Fruit fly (Drosophila melanogaster): Measurements from ENCODE around the gene Madm.

Madm gene

DNA sequence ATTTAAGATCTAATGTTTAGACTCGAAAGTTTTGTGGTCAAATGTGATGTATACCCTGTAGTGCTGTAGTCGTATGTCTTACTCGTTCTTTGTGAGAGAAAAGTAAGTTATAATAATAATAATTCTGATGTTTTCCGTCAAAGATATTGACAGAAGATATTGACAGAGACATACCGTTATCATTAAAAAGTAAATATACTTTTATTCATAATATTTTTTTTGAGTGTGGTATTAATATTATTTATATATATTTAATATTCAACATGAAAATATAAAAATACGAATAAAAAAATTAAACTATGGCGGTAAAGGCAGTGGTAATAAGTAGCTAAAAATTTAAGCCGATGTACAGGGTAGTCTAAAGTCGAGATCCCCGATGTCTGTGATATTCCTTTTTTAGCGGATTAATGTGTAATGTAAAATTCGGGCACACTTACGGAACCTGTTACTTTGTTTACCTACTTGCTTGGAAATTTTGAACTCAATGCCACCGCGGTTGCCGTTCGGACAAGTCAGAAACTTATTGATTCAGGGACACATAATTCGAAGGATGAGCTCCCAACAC is 5.9 kb upstream of the Madm start, which contains the start of the genes CG2100 and CG1236:
CG2100 (minus strand) TSS at position 51 of the 565 bp plus-strand sequence.
CG1236 (plus strand) TSS at position 444 of the 565 bp plus-strand sequence.
- TF ChIP-seq psq (optimal IDR thresholded peaks at IDR 0.05) (no peak), Sin3A (optimal IDR thresholded peaks at IDR 0.05) (no peak), h (optimal IDR thresholded peaks at IDR 0.05) (no peak), insv (optimal IDR thresholded peaks at IDR 0.05) (no peak), Myc (optimal IDR thresholded peaks at IDR 0.05) (no peak), ttk (optimal IDR thresholded peaks at IDR 0.05) (no peak)

DNA sequence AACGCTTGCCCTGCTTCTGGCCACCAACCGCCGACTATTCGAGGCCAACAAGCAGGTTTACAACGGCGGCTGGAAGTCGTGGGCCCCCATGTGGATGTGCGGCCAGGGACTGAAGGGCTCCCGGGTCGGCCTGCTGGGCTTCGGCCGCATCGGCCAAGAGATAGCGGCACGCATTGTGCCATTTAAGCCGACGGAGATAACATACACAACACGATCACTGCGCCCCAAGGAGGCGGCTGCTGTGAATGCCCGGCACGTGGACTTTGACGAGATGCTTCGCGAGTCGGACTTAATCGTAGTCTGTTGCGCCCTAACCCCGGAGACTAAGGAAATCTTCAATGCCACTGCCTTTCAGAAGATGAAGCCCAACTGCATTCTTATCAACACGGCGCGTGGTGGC is 5.0 kb upstream of the Madm start:
- TF ChIP-seq Sin3A (optimal IDR thresholded peaks at IDR 0.05) (no peak), ttk (optimal IDR thresholded peaks at IDR 0.05) (no peak), h (optimal IDR thresholded peaks at IDR 0.05) (no peak), psq (optimal IDR thresholded peaks at IDR 0.05) (no peak), Myc (optimal IDR thresholded peaks at IDR 0.05) (no peak), insv (optimal IDR thresholded peaks at IDR 0.05) (no peak)

dm6 chr3R:5746646-5747045 is 4.3 kb downstream of the Madm start:
- TF ChIP-seq Sin3A (optimal IDR thresholded peaks at IDR 0.05) = no peak
- no peak for TF ChIP-seq psq (optimal IDR thresholded peaks at IDR 0.05)
- no peak for TF ChIP-seq ttk (optimal IDR thresholded peaks at IDR 0.05)
- no peak for TF ChIP-seq h (optimal IDR thresholded peaks at IDR 0.05)
- no peak for TF ChIP-seq insv (optimal IDR thresholded peaks at IDR 0.05)
- no peak for TF ChIP-seq Myc (optimal IDR thresholded peaks at IDR 0.05)

DNA sequence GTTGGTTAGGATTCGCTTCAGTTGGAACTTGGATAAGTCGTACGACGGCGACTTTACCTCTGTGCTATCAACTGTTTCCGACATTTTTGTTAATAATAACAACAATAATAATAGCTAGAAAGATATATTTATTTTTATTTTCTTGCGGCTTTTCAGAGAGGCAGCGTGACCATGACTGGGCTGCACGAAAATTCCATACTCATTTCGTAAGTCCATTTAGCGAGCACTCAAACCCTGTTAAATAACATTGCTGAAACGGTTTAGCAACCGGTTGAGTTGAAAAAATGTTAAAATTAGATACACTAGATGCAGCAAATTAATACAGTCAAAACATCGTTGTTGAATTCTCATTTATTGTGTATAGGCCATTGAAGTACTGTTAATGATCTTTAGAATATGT is 12.3 kb downstream of the Madm start, which contains the start of gene Dcps:
Dcps (minus strand) TSS at position 181 of the 400 bp plus-strand sequence.
- no peak for TF ChIP-seq Myc (optimal IDR thresholded peaks at IDR 0.05)
- TF ChIP-seq psq (optimal IDR thresholded peaks at IDR 0.05) = no peak
- TF ChIP-seq ttk (optimal IDR thresholded peaks at IDR 0.05) = no peak
- TF ChIP-seq h (optimal IDR thresholded peaks at IDR 0.05) = no peak
- TF ChIP-seq insv (optimal IDR thresholded peaks at IDR 0.05) = no peak
- no peak for TF ChIP-seq Sin3A (optimal IDR thresholded peaks at IDR 0.05)

DNA sequence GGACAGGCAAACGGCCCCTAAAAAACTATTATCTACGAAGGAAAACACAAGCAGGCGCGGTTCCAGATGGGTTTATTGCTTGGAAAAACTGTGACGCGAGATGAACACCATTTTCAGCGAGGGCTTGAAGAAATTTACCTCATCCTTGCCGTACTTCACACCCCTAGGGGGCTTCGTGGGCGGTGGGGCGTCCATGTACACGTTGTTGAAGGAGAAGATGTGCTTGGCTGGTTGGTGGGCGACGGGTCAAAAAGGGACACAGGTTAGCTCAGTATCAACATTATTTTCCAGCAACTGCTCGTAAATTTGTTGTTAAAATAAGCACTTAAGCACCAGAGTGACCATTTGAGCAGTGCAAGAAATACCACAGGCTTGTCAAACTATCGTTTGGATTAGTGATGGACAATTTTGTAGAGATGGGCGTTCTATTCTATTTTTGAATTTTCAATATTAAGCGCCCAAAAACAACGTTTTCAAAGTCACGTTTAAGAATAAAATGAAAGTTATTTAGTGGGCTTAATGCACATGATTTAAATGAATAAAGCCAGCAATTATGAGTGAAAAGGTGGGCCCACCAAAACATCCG is 16.4 kb downstream of the Madm start, which contains the start of gene Sec8:
Sec8 (minus strand) TSS at position 374 of the 586 bp plus-strand sequence.
- no peak for TF ChIP-seq psq (optimal IDR thresholded peaks at IDR 0.05)
- TF ChIP-seq h (optimal IDR thresholded peaks at IDR 0.05) = no peak
- no peak for TF ChIP-seq ttk (optimal IDR thresholded peaks at IDR 0.05)
- no peak for TF ChIP-seq Myc (optimal IDR thresholded peaks at IDR 0.05)
- TF ChIP-seq insv (optimal IDR thresholded peaks at IDR 0.05) = no peak
- no peak for TF ChIP-seq Sin3A (optimal IDR thresholded peaks at IDR 0.05)

DNA sequence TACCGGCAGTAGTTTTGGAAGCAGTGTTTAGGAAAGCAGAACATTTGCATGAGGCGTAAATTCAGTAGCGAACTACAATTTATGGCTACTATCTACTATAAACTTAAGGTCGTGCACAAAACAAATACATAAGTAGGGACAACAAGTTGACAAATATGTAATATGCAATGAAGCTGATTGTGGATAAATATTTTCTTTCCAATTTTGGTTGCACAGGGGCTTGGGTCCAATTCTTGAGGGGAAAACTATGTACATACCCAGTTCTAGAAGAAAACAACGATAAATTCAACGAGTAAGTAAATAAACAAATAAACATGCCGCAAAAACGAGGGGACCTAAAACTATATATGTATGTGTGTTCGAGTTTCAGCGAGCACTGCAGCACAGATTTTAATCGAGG is 18.7 kb downstream of the Madm start:
- TF ChIP-seq ttk (optimal IDR thresholded peaks at IDR 0.05) = no peak
- no peak for TF ChIP-seq psq (optimal IDR thresholded peaks at IDR 0.05)

DNA sequence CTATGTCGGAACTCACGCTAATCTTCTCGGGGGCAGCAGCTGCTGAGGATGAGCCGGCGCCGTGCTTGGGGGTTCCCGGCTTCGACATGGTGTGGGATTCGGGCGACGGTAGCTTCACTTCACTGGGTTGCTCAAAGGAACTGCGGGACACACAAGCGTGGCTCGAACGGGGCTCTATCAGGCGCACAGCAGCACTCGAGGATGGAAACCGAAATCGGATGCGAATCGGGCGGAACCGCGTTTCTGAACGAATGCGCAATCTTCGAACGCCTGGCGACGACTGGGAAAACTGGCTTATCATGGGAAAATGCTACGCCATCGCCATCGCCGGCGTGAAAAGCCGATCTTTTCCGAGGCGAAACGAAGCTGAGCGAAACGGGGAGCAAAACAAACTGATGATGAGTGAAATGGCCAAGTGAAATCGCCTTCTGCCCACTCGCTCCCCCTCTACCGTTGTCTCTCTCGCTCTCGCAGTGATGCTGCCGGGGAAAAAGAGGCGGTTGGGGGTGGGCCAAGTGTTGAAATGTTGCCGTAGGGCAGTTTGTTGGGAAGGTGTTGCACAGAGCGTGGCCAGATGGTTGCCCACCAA is 29.4 kb downstream of the Madm start:
- TF ChIP-seq insv (optimal IDR thresholded peaks at IDR 0.05) = no peak
- TF ChIP-seq ttk (optimal IDR thresholded peaks at IDR 0.05) = no peak
- TF ChIP-seq h (optimal IDR thresholded peaks at IDR 0.05) = no peak
- TF ChIP-seq Sin3A (optimal IDR thresholded peaks at IDR 0.05) = no peak
- no peak for TF ChIP-seq Myc (optimal IDR thresholded peaks at IDR 0.05)
- TF ChIP-seq psq (optimal IDR thresholded peaks at IDR 0.05) = no peak

- TF ChIP-seq Sin3A (optimal IDR thresholded peaks at IDR 0.05) (no peak), psq (optimal IDR thresholded peaks at IDR 0.05) (no peak), h (optimal IDR thresholded peaks at IDR 0.05) (no peak), Myc (optimal IDR thresholded peaks at IDR 0.05) (no peak), ttk (optimal IDR thresholded peaks at IDR 0.05) (no peak), insv (optimal IDR thresholded peaks at IDR 0.05) (no peak)
Measured at dm6 chr3R:5772433-5772832, 30.1 kb downstream of the Madm start.

DNA sequence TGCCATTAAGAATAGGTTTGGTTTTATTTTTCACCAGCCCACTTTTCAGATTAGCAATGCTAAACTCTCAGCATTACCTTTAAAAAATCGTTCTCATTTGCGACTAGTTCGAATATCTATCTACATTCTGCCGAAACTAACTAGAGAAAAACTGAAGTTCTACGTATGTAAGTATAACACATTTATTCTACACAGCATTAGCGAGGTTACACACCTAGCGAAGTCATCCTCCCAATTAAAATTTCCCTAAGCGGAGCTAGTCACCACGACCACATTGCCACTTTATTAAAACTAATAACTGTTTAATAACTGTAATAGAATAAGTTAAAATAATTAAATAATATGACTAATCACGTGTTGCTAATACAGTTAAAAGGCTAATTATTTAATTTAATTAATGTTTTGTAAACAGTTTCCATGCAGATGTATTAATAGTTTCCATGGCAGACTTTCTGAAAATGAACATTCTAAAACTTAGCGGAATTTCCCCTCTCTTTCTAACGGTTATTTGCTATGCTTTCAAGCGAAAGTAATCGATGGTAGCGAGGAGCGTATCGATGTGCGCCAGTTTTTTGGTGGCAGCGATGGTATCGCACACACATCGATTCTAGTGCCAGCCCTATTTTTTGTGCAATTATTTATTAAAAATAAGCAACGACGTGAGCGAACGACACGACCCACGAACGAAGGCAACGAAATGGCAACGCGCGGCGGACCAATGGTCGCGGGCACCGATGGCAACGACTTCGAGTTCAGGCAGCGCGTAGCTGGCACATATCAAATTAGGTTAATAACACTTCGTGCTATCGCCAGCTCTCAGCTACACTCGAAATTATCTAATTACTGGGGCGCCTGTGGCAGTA is 36.7 kb downstream of the Madm start, which contains the start of gene jagn:
jagn (plus strand) TSS at position 585 of the 863 bp plus-strand sequence.
- TF ChIP-seq Myc (optimal IDR thresholded peaks at IDR 0.05) (no peak), Sin3A (optimal IDR thresholded peaks at IDR 0.05) (no peak), ttk (optimal IDR thresholded peaks at IDR 0.05) (no peak), psq (optimal IDR thresholded peaks at IDR 0.05) (no peak), h (optimal IDR thresholded peaks at IDR 0.05) (no peak), insv (optimal IDR thresholded peaks at IDR 0.05) (no peak)

- TF ChIP-seq Sin3A (optimal IDR thresholded peaks at IDR 0.05) (no peak), h (optimal IDR thresholded peaks at IDR 0.05) (no peak)
Measured at dm6 chr3R:5780976-5781375, 38.7 kb downstream of the Madm start, which contains the start of gene CG2082. TSS of gene CG2082 (minus strand) at chr3R:5781076.

DNA sequence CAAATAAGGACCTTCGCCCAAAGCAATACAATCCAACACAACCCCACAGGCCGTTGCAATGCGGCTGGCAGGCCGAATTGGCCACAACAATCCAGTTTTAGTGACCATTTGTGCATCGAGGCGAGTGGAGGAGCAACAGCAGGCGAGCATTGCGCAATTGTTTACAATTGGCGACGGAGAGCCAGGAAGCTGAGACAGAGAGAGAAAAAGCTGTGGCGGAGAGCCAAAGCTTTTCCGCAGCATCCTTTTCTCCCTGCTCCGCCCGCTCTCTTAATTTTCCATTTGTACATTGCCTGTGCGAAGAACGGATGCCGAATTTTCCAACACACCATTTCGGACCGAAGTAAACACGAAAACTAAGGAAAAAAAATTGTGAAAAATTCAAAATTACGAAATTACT is 39.2 kb downstream of the Madm start, which contains the start of gene kat-60L1:
kat-60L1 (plus strand) TSS at position 301 of the 400 bp plus-strand sequence.
- TF ChIP-seq Sin3A (optimal IDR thresholded peaks at IDR 0.05) (no peak), h (optimal IDR thresholded peaks at IDR 0.05) (no peak), psq (optimal IDR thresholded peaks at IDR 0.05) (no peak), ttk (optimal IDR thresholded peaks at IDR 0.05) (no peak), insv (optimal IDR thresholded peaks at IDR 0.05) (no peak), Myc (optimal IDR thresholded peaks at IDR 0.05) (no peak)
